Worm (Caenorhabditis elegans): Measurements from ENCODE around the gene Y51A2B.9.

DNA sequence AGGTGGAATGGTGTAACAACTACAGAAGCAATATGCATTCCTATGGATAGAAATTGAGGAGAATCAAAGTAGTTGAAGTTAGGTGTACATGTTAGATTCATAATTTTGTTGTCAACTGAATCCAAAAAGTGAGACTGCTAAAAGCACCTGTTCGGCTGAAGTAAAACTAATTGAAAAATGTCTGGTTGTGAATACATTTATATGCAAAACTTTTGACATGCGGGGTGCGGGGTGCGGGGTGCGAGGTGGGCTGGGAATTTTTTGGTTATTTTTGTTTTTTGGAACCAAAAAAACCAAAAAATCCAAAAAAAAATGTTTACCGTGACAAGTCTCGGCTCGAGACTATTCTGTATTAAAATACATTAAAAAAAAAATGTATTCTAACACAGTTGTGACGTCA is 14.6 kb upstream of the Y51A2B.9 start, which contains the start of gene srh-207:
- TF ChIP-seq ceh-36 (tag; optimal IDR thresholded peaks at IDR 0.05) (no peak), hmg-4 (GFP tag; optimal IDR thresholded peaks at IDR 0.05) (no peak), ama-1 (optimal IDR thresholded peaks at IDR 0.05) (no peak), sea-1 (GFP tag; conservative IDR thresholded peaks at IDR 0.05) (no peak), pes-1 (GFP tag; IDR thresholded peaks at IDR 0.05) (no peak), tbx-37 (GFP tag; conservative IDR thresholded peaks at IDR 0.05) (no peak), hnd-1 (tag; optimal IDR thresholded peaks at IDR 0.05) (no peak), ets-7 (tag; optimal IDR thresholded peaks at IDR 0.05) (no peak), tra-4 (tag; optimal IDR thresholded peaks at IDR 0.05) (no peak)

Data from whole organism, early embryonic.